Fruit fly (Drosophila melanogaster): Measurements from ENCODE around the gene CG7408.

DNA sequence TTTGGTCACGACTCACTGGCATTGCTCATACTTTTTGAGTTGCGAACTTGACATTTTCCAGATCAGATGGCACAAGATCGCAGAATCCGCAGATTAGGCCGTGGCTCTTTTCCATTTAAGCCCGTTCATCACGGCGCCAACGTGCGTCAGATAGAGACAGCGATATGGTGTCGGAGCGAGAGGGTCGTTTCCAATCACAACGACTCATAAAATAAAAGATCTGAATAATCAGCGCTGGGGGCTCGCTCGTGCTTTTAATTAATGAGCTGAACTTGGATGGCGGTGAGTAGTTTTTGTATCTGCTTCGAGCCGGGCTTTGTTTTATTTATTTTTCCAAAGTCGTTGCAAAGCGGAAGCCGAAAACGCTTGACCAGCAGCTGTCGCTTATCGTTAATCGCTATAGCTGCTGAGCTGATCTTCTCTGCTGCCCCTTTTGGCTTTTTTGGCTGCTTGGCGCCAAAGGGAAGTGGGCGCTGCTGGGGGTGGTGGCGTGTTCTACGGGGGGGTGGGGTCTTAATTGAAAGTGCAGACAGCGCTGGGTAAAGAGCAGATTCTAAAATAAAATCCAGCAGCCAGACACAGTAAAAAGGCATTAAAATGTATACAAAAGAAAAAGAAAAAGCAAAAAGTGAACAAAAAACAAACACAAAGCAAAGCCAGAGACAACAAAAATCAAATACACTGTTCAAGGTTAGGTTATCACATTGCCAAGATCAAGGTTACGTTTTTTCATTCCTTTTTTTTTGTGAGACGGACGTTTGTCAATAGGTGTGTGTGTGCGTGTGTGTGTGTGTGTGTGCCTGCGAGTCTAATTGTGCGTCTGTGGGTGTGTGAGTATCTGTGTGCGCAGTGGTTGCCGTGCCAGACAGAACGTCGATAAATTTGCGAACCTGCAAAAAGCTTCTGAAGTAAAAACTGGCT, 43.5 kb downstream of the CG7408 start:
- no peak for TF ChIP-seq CTCF (optimal IDR thresholded peaks at IDR 0.05)
- TF ChIP-seq CG8478 (optimal IDR thresholded peaks at IDR 0.05) = no peak

Measured in S2 (cell line).